ENCODE assay signal across 4 worm cellular contexts in the genomic region with DNA sequence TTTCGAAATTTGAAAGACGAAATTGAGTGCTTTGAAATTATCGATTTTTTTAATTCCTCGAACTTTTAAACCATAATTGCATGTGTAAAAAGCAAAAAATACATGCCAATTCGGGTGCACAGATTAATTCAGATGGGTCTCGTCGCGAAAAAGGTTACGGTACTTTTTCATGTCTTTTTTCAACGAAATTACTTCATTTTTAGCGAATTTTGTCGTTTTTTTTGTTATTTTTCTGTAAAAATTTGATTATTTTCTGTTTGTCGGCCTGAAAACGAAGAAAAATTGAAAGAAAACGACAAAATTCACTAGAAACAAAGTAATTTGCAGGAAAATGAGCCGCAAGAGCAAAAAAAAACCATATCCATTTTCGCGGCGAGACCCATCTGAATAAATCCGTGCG.
TF ChIP-seq lines count a peak whose summit lies in the region.

No protein-coding gene starts in this region.

TF ChIP-seq in whole organism, L1 larva, 84 proteins besides CTCF, POLR2A, EP300 and RAD21:
- TF ChIP-seq swsn-7 (tag; optimal IDR thresholded peaks at IDR 0.05; lab: Kevin White, UChicago) = no peak
- TF ChIP-seq hlh-4 (tag; optimal IDR thresholded peaks at IDR 0.05; lab: Kevin White, UChicago) = no peak
- no peak for TF ChIP-seq nhr-77 (tag; optimal IDR thresholded peaks at IDR 0.05; lab: Kevin White, UChicago)
- TF ChIP-seq egl-27 (tag; optimal IDR thresholded peaks at IDR 0.05; lab: Kevin White, UChicago) = no peak
- peak in 2 of 3 experiments; percentile 17 to 26 for TF ChIP-seq dpl-1 (GFP tag; optimal IDR thresholded peaks at IDR 0.05; lab: Kevin White, UChicago)
- TF ChIP-seq efl-1 (optimal IDR thresholded peaks at IDR 0.05; lab: Kevin White, UChicago) = peak in 1 of 2 experiments; percentile 40
- TF ChIP-seq efl-1 (GFP tag; optimal IDR thresholded peaks at IDR 0.05 in 1 of 2; lab: Kevin White, UChicago) = peak in 1 of 2 experiments; percentile 5
- no peak for TF ChIP-seq dsc-1 (tag; optimal IDR thresholded peaks at IDR 0.05; lab: Kevin White, UChicago)
- peak in 1 of 2 experiments; percentile 43 for TF ChIP-seq lsy-2 (tag; optimal IDR thresholded peaks at IDR 0.05; lab: Kevin White, UChicago)
- no peak for TF ChIP-seq fkh-8 (tag; optimal IDR thresholded peaks at IDR 0.05; lab: Kevin White, UChicago)
- TF ChIP-seq lin-13 (GFP tag; optimal IDR thresholded peaks at IDR 0.05; lab: Kevin White, UChicago) = no peak
TF ChIP-seq in whole organism, L1 larva: peak in this region for 3.

TF ChIP-seq in whole organism, L2 larva, 48 proteins besides CTCF, POLR2A, EP300 and RAD21:
- TF ChIP-seq nhr-129 (tag; optimal IDR thresholded peaks at IDR 0.05; lab: Kevin White, UChicago) (peak; percentile 6), ztf-11 (tag; optimal IDR thresholded peaks at IDR 0.05; lab: Kevin White, UChicago) (no peak), sem-4 (tag; optimal IDR thresholded peaks at IDR 0.05; lab: Kevin White, UChicago) (no peak), skn-1 (tag; optimal IDR thresholded peaks at IDR 0.05; lab: Kevin White, UChicago) (no peak), C34F6.9 (tag; optimal IDR thresholded peaks at IDR 0.05; lab: Kevin White, UChicago) (no peak), alr-1 (tag; optimal IDR thresholded peaks at IDR 0.05; lab: Kevin White, UChicago) (no peak), lsy-2 (tag; optimal IDR thresholded peaks at IDR 0.05; lab: Kevin White, UChicago) (peak in 1 of 2 experiments; percentile 69)

TF ChIP-seq in whole organism, L3 larva, 47 proteins besides CTCF, POLR2A, EP300 and RAD21:
- TF ChIP-seq ztf-11 (tag; optimal IDR thresholded peaks at IDR 0.05; lab: Kevin White, UChicago) (no peak), ceh-28 (tag; optimal IDR thresholded peaks at IDR 0.05; lab: Kevin White, UChicago) (peak; percentile 29)

TF ChIP-seq in whole organism, young adult, 124 proteins besides CTCF, POLR2A, EP300 and RAD21:
- TF ChIP-seq snpc-4 (GFP tag; optimal IDR thresholded peaks at IDR 0.05; lab: Kevin White, UChicago) (peak; percentile 57), snpc-4 (tag; optimal IDR thresholded peaks at IDR 0.05; lab: Kevin White, UChicago) (peak in 1 of 4 experiments; percentile 78), ztf-3 (GFP tag; optimal IDR thresholded peaks at IDR 0.05; lab: Kevin White, UChicago) (no peak), F33H1.4 (GFP tag; IDR thresholded peaks at IDR 0.05; lab: Robert Waterston, UW) (peak; percentile 42), efl-1 (GFP tag; optimal IDR thresholded peaks at IDR 0.05; lab: Kevin White, UChicago) (peak; percentile 3), F37B4.10 (GFP tag; IDR thresholded peaks at IDR 0.05; lab: Robert Waterston, UW) (no peak)

Comparison
In these comparisons a context has a peak if more than half of its experiments do, and no peak if none do; other contexts are left out.
1. Of the 8 proteins assayed by ChIP-seq in both whole organism, young adult and whole organism, L1 larva: peak only in whole organism, young adult: none; only in whole organism, L1 larva: dpl-1; in both: none; in neither: 5; mixed calls (peak in some experiments, not most) for 2.